Fruit fly (Drosophila melanogaster) whole organism, embryonic: Measurements from ENCODE around the gene Ras85D.

Experiments
- CG10959 ChIP-seq: fragments of 200-800 bp; sonication (Bioruptor generic); IDR thresholded peaks from 2 replicates; pipeline ENCODE4 v1.3.6; 2022; ENCODE audit warnings: missing biosample characterization, missing genetic modification characterization
- CG10979 ChIP-seq: fragments of 200-800 bp; sonication (Bioruptor generic); optimal IDR thresholded peaks from 2 replicates; lab custom pipeline; 2018; ENCODE audit warnings: missing biosample characterization, mild to moderate bottlenecking, missing genetic modification characterization, moderate library complexity
- CG12071 ChIP-seq: fragments of 200-800 bp; sonication (Bioruptor generic); optimal IDR thresholded peaks from 3 replicates; lab custom pipeline; 2018; ENCODE audit warnings: missing biosample characterization, mild to moderate bottlenecking, missing genetic modification characterization
- CG12236 ChIP-seq: fragments of 200-800 bp; sonication (Bioruptor generic); optimal IDR thresholded peaks from 2 replicates; lab custom pipeline; 2016; ENCODE audit warnings: missing biosample characterization, missing genetic modification characterization
- CG13296 ChIP-seq: fragments of 200-800 bp; sonication (Bioruptor generic); optimal IDR thresholded peaks from 3 replicates; lab custom pipeline; 2018; ENCODE audit warnings: missing biosample characterization, mild to moderate bottlenecking, missing genetic modification characterization
- CG14860 ChIP-seq: fragments of 200-800 bp; sonication (Bioruptor generic); IDR thresholded peaks from 3 replicates; pipeline ENCODE4 v1.3.6; 2022; ENCODE audit warnings: missing biosample characterization, missing genetic modification characterization; ENCODE audit not compliant: partially characterized antibody
- CG15269 ChIP-seq: fragments of 200-800 bp; sonication (Bioruptor generic); optimal IDR thresholded peaks from 2 replicates; lab custom pipeline; 2018; ENCODE audit warnings: missing biosample characterization, mild to moderate bottlenecking, missing genetic modification characterization, moderate library complexity
- CG15601 ChIP-seq: fragments of 200-800 bp; sonication (Bioruptor generic); optimal IDR thresholded peaks from 3 replicates; lab custom pipeline; 2019; ENCODE audit warnings: missing biosample characterization, mild to moderate bottlenecking, missing genetic modification characterization, moderate library complexity
- CG15696 ChIP-seq: fragments of 200-800 bp; sonication (Bioruptor generic); optimal IDR thresholded peaks from 2 replicates; lab custom pipeline; 2019; ENCODE audit warnings: missing biosample characterization, mild to moderate bottlenecking, missing genetic modification characterization, moderate library complexity
- CG17385 ChIP-seq: fragments of 200-800 bp; sonication (Bioruptor generic); optimal IDR thresholded peaks from 3 replicates; lab custom pipeline; 2018; ENCODE audit warnings: missing biosample characterization, mild to moderate bottlenecking, missing genetic modification characterization
- CG3065 ChIP-seq: fragments of 200-800 bp; sonication (Bioruptor generic); optimal IDR thresholded peaks from 2 replicates; lab custom pipeline; 2016; ENCODE audit warnings: missing biosample characterization, missing genetic modification characterization
- CG33557 ChIP-seq: fragments of 200-800 bp; sonication (Bioruptor generic); optimal IDR thresholded peaks from 2 replicates; lab custom pipeline; 2019; ENCODE audit warnings: missing biosample characterization, mild to moderate bottlenecking, missing genetic modification characterization, moderate library complexity
- CG34422 ChIP-seq: fragments of 200-800 bp; sonication (Bioruptor generic); IDR thresholded peaks from 3 replicates; pipeline ENCODE4 v1.3.6; 2022; ENCODE audit warnings: missing biosample characterization, missing genetic modification characterization
- CG4360 ChIP-seq: fragments of 200-800 bp; sonication (Bioruptor generic); IDR thresholded peaks from 2 replicates; pipeline ENCODE4 v1.3.6; 2022; ENCODE audit warnings: missing biosample characterization, missing genetic modification characterization
- CG7271 ChIP-seq: fragments of 200-800 bp; sonication (Bioruptor generic); optimal IDR thresholded peaks from 2 replicates; lab custom pipeline; 2018; ENCODE audit warnings: missing biosample characterization, mild to moderate bottlenecking, missing genetic modification characterization, moderate library complexity
- CG8089 ChIP-seq: fragments of 200-800 bp; sonication (Bioruptor generic); optimal IDR thresholded peaks from 3 replicates; lab custom pipeline; 2016; ENCODE audit warnings: missing biosample characterization, missing genetic modification characterization
- CG8388 ChIP-seq: fragments of 200-800 bp; sonication (Bioruptor generic); optimal IDR thresholded peaks from 2 replicates; lab custom pipeline; 2019; ENCODE audit warnings: missing biosample characterization, mild to moderate bottlenecking, missing genetic modification characterization, moderate library complexity
- CG8478 ChIP-seq: fragments of >200 bp; optimal IDR thresholded peaks from 2 replicates; lab custom pipeline; 2018
- Deaf1 ChIP-seq: fragments of 200-800 bp; optimal IDR thresholded peaks from 3 replicates; lab custom pipeline; 2019; ENCODE audit warnings: missing biosample characterization, mild to moderate bottlenecking, missing genetic modification characterization, moderate library complexity
- Dref ChIP-seq: fragments of 200-800 bp; sonication (Bioruptor generic); IDR thresholded peaks from 2 replicates; pipeline ENCODE4 v1.3.6; 2022; ENCODE audit warnings: missing biosample characterization, missing genetic modification characterization
- Fer1 ChIP-seq: fragments of 200-800 bp; sonication (Bioruptor generic); optimal IDR thresholded peaks from 2 replicates; lab custom pipeline; 2017; ENCODE audit warnings: missing biosample characterization, mild to moderate bottlenecking, missing genetic modification characterization
- Fer2 ChIP-seq: fragments of 200-800 bp; sonication (Bioruptor generic); optimal IDR thresholded peaks from 2 replicates; lab custom pipeline; 2018; ENCODE audit warnings: missing biosample characterization, mild to moderate bottlenecking, missing genetic modification characterization, moderate library complexity
- Hr39 ChIP-seq: fragments of >200 bp; optimal IDR thresholded peaks from 2 replicates; lab custom pipeline; 2017
- Hr78 ChIP-seq, 2 experiments: fragments of 200-800 bp in 1 of 2; fragments of >200 bp in 1 of 2; sonication (Bioruptor generic) in 1 of 2; optimal IDR thresholded peaks; 2 replicates each; lab custom pipeline; 2017 to 2019; ENCODE audit warnings: missing biosample characterization in 2 of 2, missing genetic modification characterization in 2 of 2, mild to moderate bottlenecking in 1 of 2, moderate library complexity in 1 of 2
- Mrtf ChIP-seq: fragments of 200-800 bp; sonication (Bioruptor generic); IDR thresholded peaks from 3 replicates; pipeline ENCODE4 v1.3.6; 2022; ENCODE audit warnings: missing biosample characterization, missing genetic modification characterization
- Oli ChIP-seq: fragments of 200-800 bp; sonication (Bioruptor generic); optimal IDR thresholded peaks from 2 replicates; lab custom pipeline; 2018; ENCODE audit warnings: missing biosample characterization, mild to moderate bottlenecking, missing genetic modification characterization, moderate library complexity
- Sin3A ChIP-seq: fragments of >200 bp; optimal IDR thresholded peaks from 2 replicates; lab custom pipeline; 2018
- Spps ChIP-seq: fragments of 200-800 bp; sonication (Bioruptor generic); optimal IDR thresholded peaks from 2 replicates; lab custom pipeline; 2018; ENCODE audit warnings: missing biosample characterization, mild to moderate bottlenecking, missing genetic modification characterization
- amos ChIP-seq: fragments of 200-800 bp; sonication (Bioruptor generic); IDR thresholded peaks from 2 replicates; pipeline ENCODE4 v1.3.6; 2022; ENCODE audit warnings: missing biosample characterization, missing genetic modification characterization; ENCODE audit not compliant: partially characterized antibody
- ap ChIP-seq: fragments of 200-800 bp; sonication (Bioruptor generic); IDR thresholded peaks from 2 replicates; pipeline ENCODE4 v1.3.6; 2022; ENCODE audit warnings: missing biosample characterization, missing genetic modification characterization
- chif ChIP-seq, 2 experiments: fragments of 200-800 bp; sonication (Bioruptor generic); optimal IDR thresholded peaks; 3 replicates each; lab custom pipeline; 2016; ENCODE audit warnings: missing biosample characterization in 2 of 2, missing genetic modification characterization in 2 of 2
- corto ChIP-seq: fragments of 200-800 bp; sonication (Bioruptor generic); optimal IDR thresholded peaks from 2 replicates; lab custom pipeline; 2016; ENCODE audit warnings: missing biosample characterization, mild to moderate bottlenecking, missing genetic modification characterization, moderate library complexity
- gcm2 ChIP-seq: fragments of 200-800 bp; sonication (Bioruptor generic); optimal IDR thresholded peaks from 2 replicates; lab custom pipeline; 2016; ENCODE audit warnings: missing biosample characterization, missing genetic modification characterization
- hkb ChIP-seq, 2 experiments: fragments of 200-800 bp in 1 of 2; fragments of >200 bp in 1 of 2; sonication (Bioruptor generic) in 1 of 2; IDR thresholded peaks in 1 of 2; optimal IDR thresholded peaks in 1 of 2; 2 replicates each; pipeline versions ENCODE4 v1.3.6 to Lab custom; 2017 to 2022; ENCODE audit warnings: missing biosample characterization in 1 of 2, missing genetic modification characterization in 1 of 2
- insv ChIP-seq, 2 experiments: fragments of 200-800 bp; sonication (Bioruptor generic); optimal IDR thresholded peaks; 3 replicates each; lab custom pipeline; 2016 to 2018; ENCODE audit warnings: missing biosample characterization in 2 of 2, missing genetic modification characterization in 2 of 2
- kni ChIP-seq: fragments of 200-800 bp; sonication (Bioruptor generic); optimal IDR thresholded peaks from 3 replicates; lab custom pipeline; 2017; ENCODE audit warnings: mild to moderate bottlenecking, missing biosample characterization, missing genetic modification reagents, missing genetic modification characterization
- mirr ChIP-seq: fragments of 200-800 bp; sonication (Bioruptor generic); optimal IDR thresholded peaks from 3 replicates; lab custom pipeline; 2018; ENCODE audit warnings: missing biosample characterization, mild to moderate bottlenecking, missing genetic modification characterization
- nom ChIP-seq: fragments of 200-800 bp; sonication (Bioruptor generic); optimal IDR thresholded peaks from 2 replicates; lab custom pipeline; 2017; ENCODE audit warnings: missing biosample characterization, missing genetic modification characterization, mild to moderate bottlenecking, moderate library complexity, missing genetic modification reagents
- otp ChIP-seq: fragments of 200-800 bp; sonication (Bioruptor generic); IDR thresholded peaks from 3 replicates; pipeline ENCODE4, ENCODE4 v1.3.6; 2022; ENCODE audit warnings: missing biosample characterization, missing genetic modification characterization
- pzg ChIP-seq: fragments of 200-800 bp; sonication (Bioruptor generic); optimal IDR thresholded peaks from 3 replicates; lab custom pipeline; 2018; ENCODE audit warnings: missing biosample characterization, mild to moderate bottlenecking, missing genetic modification characterization, moderate library complexity
- sd ChIP-seq: fragments of 200-800 bp; sonication (Bioruptor generic); optimal IDR thresholded peaks from 3 replicates; lab custom pipeline; 2018; ENCODE audit warnings: missing biosample characterization, mild to moderate bottlenecking, missing genetic modification characterization, moderate library complexity
- slbo ChIP-seq: fragments of 200-800 bp; sonication (Bioruptor generic); IDR thresholded peaks from 2 replicates; pipeline ENCODE4 v1.3.6; 2022; ENCODE audit warnings: missing biosample characterization, missing genetic modification characterization
- slou ChIP-seq: fragments of 200-800 bp; sonication (Bioruptor generic); optimal IDR thresholded peaks from 3 replicates; lab custom pipeline; 2016; ENCODE audit warnings: missing biosample characterization, missing genetic modification characterization
- slp2 ChIP-seq: fragments of 200-800 bp; sonication (Bioruptor generic); optimal IDR thresholded peaks from 2 replicates; lab custom pipeline; 2016; ENCODE audit warnings: missing biosample characterization, missing genetic modification characterization
- sqz ChIP-seq: fragments of 200-800 bp; sonication (Bioruptor generic); optimal IDR thresholded peaks from 3 replicates; lab custom pipeline; 2018; ENCODE audit warnings: missing biosample characterization, mild to moderate bottlenecking, missing genetic modification characterization
- sr ChIP-seq: fragments of 200-800 bp; sonication (Bioruptor generic); IDR thresholded peaks from 3 replicates; pipeline ENCODE4 v1.3.6; 2022; ENCODE audit warnings: missing biosample characterization, missing genetic modification characterization
- stwl ChIP-seq: fragments of 200-800 bp; sonication (Bioruptor generic); optimal IDR thresholded peaks from 3 replicates; lab custom pipeline; 2018; ENCODE audit warnings: missing biosample characterization, mild to moderate bottlenecking, missing genetic modification characterization, moderate library complexity
- trem ChIP-seq: fragments of 200-800 bp; optimal IDR thresholded peaks from 3 replicates; lab custom pipeline; 2019; ENCODE audit warnings: missing biosample characterization, mild to moderate bottlenecking, missing genetic modification characterization, moderate library complexity
- zfh1 ChIP-seq: fragments of 200-800 bp; sonication (Bioruptor generic); IDR thresholded peaks from 3 replicates; pipeline ENCODE4 v1.3.6; 2022; ENCODE audit warnings: missing biosample characterization, missing genetic modification characterization

Ras85D gene

DNA sequence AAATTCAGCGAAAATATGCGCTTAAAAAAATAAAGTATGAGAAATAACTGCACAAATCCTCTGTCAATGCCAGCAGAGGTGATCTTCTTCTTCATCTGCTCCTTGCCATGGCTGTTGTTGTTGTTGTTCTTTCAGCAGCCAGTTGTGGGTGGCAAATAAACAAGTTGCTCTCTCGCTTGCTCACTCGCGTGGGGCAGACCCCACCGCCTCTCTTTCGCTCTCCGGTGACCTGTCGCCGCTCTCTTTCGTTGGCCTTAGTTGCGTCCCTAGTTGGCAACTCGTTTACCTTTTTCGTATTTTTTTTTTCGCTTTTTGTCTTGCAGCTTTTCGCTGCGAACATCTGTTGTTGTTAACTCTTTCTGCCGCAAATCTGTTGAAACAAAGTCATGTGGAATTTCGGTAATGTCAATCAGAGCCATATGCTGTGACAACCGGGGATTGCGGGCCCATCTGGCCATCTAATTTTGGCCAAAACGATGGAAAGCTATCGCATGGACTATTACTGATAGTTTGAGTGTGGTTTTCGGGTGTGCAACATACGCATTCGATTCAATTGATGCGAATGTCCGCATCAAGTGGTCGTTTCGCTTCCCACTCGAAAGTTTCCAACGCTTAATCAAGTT lies 21.8 kb upstream of the Ras85D start (continued):
- no peak for TF ChIP-seq kni (GFP tag; lab: Kevin White, UChicago)
- no peak for TF ChIP-seq Dref (GFP tag; lab: Robert Waterston, UW)
- peak; percentile 27 for TF ChIP-seq nom
- TF ChIP-seq CG4360, result peak; percentile 69
- 0 out of 2 replicates have a peak, but pooled peaks have one; percentile 5 for TF ChIP-seq CG10959 (GFP tag; lab: Robert Waterston, UW)
- no peak for TF ChIP-seq otp (GFP tag; lab: Robert Waterston, UW)
- no peak for TF ChIP-seq CG13296 (GFP tag; lab: Kevin White, UChicago)
- TF ChIP-seq CG12071 (GFP tag; lab: Kevin White, UChicago), result no peak
- no peak for TF ChIP-seq CG3065
- TF ChIP-seq mirr (GFP tag; lab: Kevin White, UChicago), result no peak
- no peak for TF ChIP-seq hkb (optimal IDR thresholded peaks at IDR 0.05; lab: Kevin White, UChicago)
- 0 out of 2 replicates have a peak, but pooled peaks have one; percentile 10 for TF ChIP-seq hkb (GFP tag; IDR thresholded peaks at IDR 0.05; lab: Robert Waterston, UW)
- TF ChIP-seq CG33557 (GFP tag; lab: Kevin White, UChicago), result no peak
- TF ChIP-seq trem (tag; lab: Kevin White, UChicago), result no peak
- TF ChIP-seq Sin3A (lab: Kevin White, UChicago), result no peak
- TF ChIP-seq sr (GFP tag; lab: Robert Waterston, UW), result peak; percentile 81
- peak; percentile 9 for TF ChIP-seq corto (GFP tag; lab: Kevin White, UChicago)
- peak; percentile 11 for TF ChIP-seq sqz
- TF ChIP-seq CG17385 (GFP tag; lab: Kevin White, UChicago), result peak; percentile 47
- TF ChIP-seq Deaf1 (tag; lab: Kevin White, UChicago), result no peak
- peak in 1 of 2 experiments; percentile 61 for TF ChIP-seq Hr78 (GFP tag; optimal IDR thresholded peaks at IDR 0.05; lab: Kevin White, UChicago)
- TF ChIP-seq, all 482 proteins: peak for 16

DNA sequence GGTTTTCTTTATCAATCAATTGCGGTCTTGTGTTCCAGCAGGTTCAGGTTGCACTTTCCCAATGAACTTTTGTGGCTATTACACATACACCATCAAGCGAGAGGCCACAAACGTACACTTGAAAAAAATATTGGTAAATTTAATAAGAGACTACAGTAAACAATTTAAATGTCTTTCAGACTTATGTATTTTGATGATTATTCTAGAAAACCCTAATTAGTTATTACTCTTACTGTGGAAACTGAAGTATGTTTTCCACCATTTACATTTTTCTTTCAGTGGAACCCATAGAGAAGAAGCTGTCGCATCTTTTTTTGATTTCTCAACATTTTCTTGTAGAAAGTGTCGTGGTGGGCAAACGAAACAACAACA lies 21.2 kb upstream of the Ras85D start:
- TF ChIP-seq CG12236 (GFP tag; lab: Kevin White, UChicago) (peak; percentile 76), slou (peak; percentile 11), CG8089 (peak; percentile 88), Fer2 (tag; lab: Kevin White, UChicago) (peak; percentile 75), corto (GFP tag; lab: Kevin White, UChicago) (no peak), slp2 (GFP tag; lab: Kevin White, UChicago) (peak; percentile 88), sd (tag; lab: Kevin White, UChicago) (peak; percentile 38), stwl (tag; lab: Kevin White, UChicago) (no peak), Oli (tag; lab: Kevin White, UChicago) (peak; percentile 96), ap (peak; percentile 90), CG8388 (GFP tag; lab: Kevin White, UChicago) (peak; percentile 96), gcm2 (GFP tag; lab: Kevin White, UChicago) (peak; percentile 50), CG7271 (tag; lab: Kevin White, UChicago) (peak; percentile 39), Spps (peak; percentile 88), CG15269 (tag; lab: Kevin White, UChicago) (peak; percentile 95), Fer1 (GFP tag; lab: Kevin White, UChicago) (peak; percentile 78), CG14860 (GFP tag; lab: Robert Waterston, UW) (no peak), amos (GFP tag; lab: Robert Waterston, UW) (no peak), CG10979 (tag; lab: Kevin White, UChicago) (peak; percentile 96), CG34422 (GFP tag; lab: Robert Waterston, UW) (peak; percentile 90), Hr39 (lab: Kevin White, UChicago) (no peak), zfh1 (peak; percentile 91), slbo (GFP tag; lab: Robert Waterston, UW) (peak; percentile 93), pzg (no peak), chif (GFP tag; optimal IDR thresholded peaks at IDR 0.05; lab: Kevin White, UChicago) (peak; percentile 91 to 95), insv (GFP tag; optimal IDR thresholded peaks at IDR 0.05; lab: Kevin White, UChicago) (no peak), CG8478 (lab: Kevin White, UChicago) (no peak), CG15601 (tag; lab: Kevin White, UChicago) (peak; percentile 93), Mrtf (peak; percentile 84; the same call in 1 of the 3 replicates), CG15696 (tag; lab: Kevin White, UChicago) (peak; percentile 54)
